Worm (Caenorhabditis elegans) whole organism, L3 larva: ENCODE measurements around the gene aat-7.

Source experiments
- daf-12 ChIP-seq: fragments of 150-350 bp; optimal IDR thresholded peaks from 2 replicates; lab custom pipeline; 2014; ENCODE audit warnings: missing biosample characterization, missing genetic modification reagents, missing genetic modification characterization
- lin-15B ChIP-seq: fragments of 150-350 bp; optimal IDR thresholded peaks from 2 replicates; lab custom pipeline; 2014; ENCODE audit warnings: missing biosample characterization, missing genetic modification characterization
- nhr-11 ChIP-seq: fragments of 150-350 bp; optimal IDR thresholded peaks from 2 replicates; lab custom pipeline; 2014; ENCODE audit warnings: missing biosample characterization, missing genetic modification characterization
- skn-1 ChIP-seq: fragments of 150-350 bp; optimal IDR thresholded peaks from 2 replicates; lab custom pipeline; 2014; ENCODE audit warnings: missing biosample characterization, missing genetic modification characterization

DNA sequence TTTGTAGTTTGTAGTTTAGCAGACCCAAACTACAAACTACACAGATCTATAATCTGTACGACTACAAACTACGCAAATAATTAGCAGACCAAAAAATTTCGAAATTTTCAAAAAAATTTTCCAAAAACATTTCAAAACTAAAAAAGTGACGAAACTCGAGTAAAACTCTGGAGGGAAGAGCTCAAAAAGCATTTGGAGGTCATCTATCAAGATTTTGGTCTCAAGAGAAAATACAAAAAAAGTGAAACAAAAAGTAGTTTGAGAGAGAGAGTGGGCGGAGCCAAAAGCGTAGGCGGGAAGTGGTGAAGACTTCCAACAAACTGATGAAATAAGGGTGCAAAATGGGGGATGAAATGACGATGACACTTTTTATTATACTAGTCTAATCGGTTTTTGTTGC lies 26.4 kb upstream of the aat-7 start:
- TF ChIP-seq daf-12 (no peak), skn-1 (no peak), nhr-11 (no peak), lin-15B (no peak)
